Worm (Caenorhabditis elegans): ENCODE measurements around the gene clc-3.

Gene clc-3

DNA sequence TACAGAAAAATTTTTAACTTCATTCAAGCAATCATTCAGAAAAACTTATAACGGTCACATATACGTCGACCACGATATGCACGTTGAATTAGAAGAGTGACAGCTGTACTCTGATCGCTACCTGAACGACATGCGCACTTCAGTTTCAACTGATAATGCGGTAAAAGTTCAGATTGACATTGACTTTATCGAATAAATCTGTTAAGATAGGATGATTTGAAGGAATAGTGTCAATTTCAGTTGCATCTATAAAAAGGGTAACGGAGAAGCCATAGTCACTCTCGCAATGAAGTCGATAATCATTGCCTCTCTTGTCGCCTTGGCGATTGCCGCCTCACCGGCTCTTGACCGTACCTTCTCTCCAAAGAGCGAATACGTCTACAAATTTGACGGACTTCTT, 28.7 kb upstream of the clc-3 start, which contains the start of gene vit-5 (continued):
- TF ChIP-seq T26A5.8 (tag; optimal IDR thresholded peaks at IDR 0.05) (no peak), chd-7 (tag; optimal IDR thresholded peaks at IDR 0.05) (peak; percentile 56), nhr-80 (tag; optimal IDR thresholded peaks at IDR 0.05) (peak; percentile 83), B0261.1 (tag; optimal IDR thresholded peaks at IDR 0.05) (no peak), atf-7 (tag; optimal IDR thresholded peaks at IDR 0.05) (peak; percentile 66), attf-5 (GFP tag; optimal IDR thresholded peaks at IDR 0.05) (no peak), egl-18 (GFP tag; IDR thresholded peaks at IDR 0.05) (no peak), D2030.7 (GFP tag; IDR thresholded peaks at IDR 0.05) (no peak), sea-2 (GFP tag; IDR thresholded peaks at IDR 0.05) (no peak), let-607 (tag; optimal IDR thresholded peaks at IDR 0.05) (peak in 1 of 2 experiments; percentile 69), Y53G8AR.9 (GFP tag; conservative IDR thresholded peaks at IDR 0.05) (no peak)

DNA sequence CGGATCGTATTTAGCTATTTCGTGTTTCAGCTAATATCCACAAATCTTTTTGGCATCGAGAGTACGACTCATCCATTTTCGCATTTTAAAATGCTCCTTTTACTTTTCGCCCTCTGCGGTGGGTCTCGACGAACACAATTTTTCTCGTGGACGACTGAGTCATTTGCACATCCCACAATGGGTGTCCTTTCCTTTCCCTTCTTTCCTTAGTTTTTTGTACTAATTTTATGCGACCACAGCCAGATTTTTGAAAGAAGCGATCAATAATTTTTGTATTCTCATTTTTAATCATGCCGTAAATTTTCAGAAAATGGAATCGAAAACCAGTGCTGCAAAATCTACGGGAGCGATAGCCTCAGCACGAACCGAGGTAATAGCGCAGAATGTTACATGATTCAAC, 27.2 kb upstream of the clc-3 start, which contains the start of gene C04F6.9:
C04F6.9 (plus strand) TSS at position 301 of the 400 bp plus-strand sequence.
- no peak for TF ChIP-seq ceh-58 (GFP tag; IDR thresholded peaks at IDR 0.05)

- TF ChIP-seq madf-10 (tag; optimal IDR thresholded peaks at IDR 0.05) (no peak), mel-28 (tag; optimal IDR thresholded peaks at IDR 0.05; ENCODE audit: borderline replicate concordance) (no peak), ama-1 (optimal IDR thresholded peaks at IDR 0.05) (no peak), ama-1 (GFP tag; optimal IDR thresholded peaks at IDR 0.05) (no peak), pbrm-1 (GFP tag; IDR thresholded peaks at IDR 0.05) (no peak), madf-8 (GFP tag; conservative IDR thresholded peaks at IDR 0.05) (no peak), nhr-80 (tag; optimal IDR thresholded peaks at IDR 0.05) (no peak), nhr-179 (tag; optimal IDR thresholded peaks at IDR 0.05) (no peak), tlf-1 (GFP tag; optimal IDR thresholded peaks at IDR 0.05) (no peak), let-526 (GFP tag; IDR thresholded peaks at IDR 0.05) (no peak), Y53G8AR.9 (GFP tag; conservative IDR thresholded peaks at IDR 0.05) (no peak)
These were observed 25.8 kb upstream of the clc-3 start for ce11 chrX:3400387-3400786.

DNA sequence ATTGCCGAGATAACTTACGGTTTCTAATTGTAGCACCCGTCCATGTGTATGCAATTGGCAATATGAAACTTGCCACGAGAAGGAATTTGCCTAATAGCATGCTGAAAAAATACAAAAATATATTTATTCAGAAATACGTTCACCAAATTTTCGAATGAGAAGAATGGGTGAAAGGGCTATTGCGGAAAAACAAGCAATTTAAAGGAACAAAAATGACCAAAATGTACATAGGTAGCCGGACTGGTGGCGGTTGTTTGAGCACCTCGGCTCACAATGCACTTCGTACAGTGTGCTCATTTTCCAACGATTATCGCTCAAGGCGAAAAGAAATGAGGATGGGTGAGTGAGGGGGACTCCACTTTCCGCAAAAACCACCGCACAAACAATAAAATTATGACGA, 25.4 kb upstream of the clc-3 start, which contains the start of gene cht-1:
cht-1 (minus strand) TSS at position 101 of the 400 bp plus-strand sequence.
- no peak for TF ChIP-seq nhr-80 (tag; optimal IDR thresholded peaks at IDR 0.05)

ce11 chrX:3396735-3397134, 22.2 kb upstream of the clc-3 start:
- TF ChIP-seq ceh-40 (GFP tag; IDR thresholded peaks at IDR 0.05), result no peak
- no peak for TF ChIP-seq repo-1 (tag; optimal IDR thresholded peaks at IDR 0.05)
- no peak for TF ChIP-seq ztf-3 (GFP tag; optimal IDR thresholded peaks at IDR 0.05)
- no peak for TF ChIP-seq F37B4.10 (GFP tag; IDR thresholded peaks at IDR 0.05)
- no peak for TF ChIP-seq B0261.1 (tag; optimal IDR thresholded peaks at IDR 0.05)
- TF ChIP-seq ceh-79 (tag; optimal IDR thresholded peaks at IDR 0.05), result no peak
- no peak for TF ChIP-seq dpl-1 (GFP tag; optimal IDR thresholded peaks at IDR 0.05)
- no peak for TF ChIP-seq unc-130 (GFP tag; optimal IDR thresholded peaks at IDR 0.05)
- no peak for TF ChIP-seq F39B2.1 (GFP tag; IDR thresholded peaks at IDR 0.05)
- no peak for TF ChIP-seq him-1 (tag; optimal IDR thresholded peaks at IDR 0.05)
- no peak for TF ChIP-seq ztf-28 (GFP tag; IDR thresholded peaks at IDR 0.05)
- no peak for TF ChIP-seq ceh-100 (GFP tag; IDR thresholded peaks at IDR 0.05)
- no peak for TF ChIP-seq dox-1 (GFP tag; IDR thresholded peaks at IDR 0.05)
- TF ChIP-seq ztf-26 (tag; optimal IDR thresholded peaks at IDR 0.05), result no peak
